Worm (Caenorhabditis elegans) whole organism, young adult: ENCODE measurements around the gene ulp-4.
A peak's percentile ranks its signal among the peaks of the same experiment; 100 is the strongest.

Source experiments
- B0019.2 ChIP-seq: fragments of 200-800 bp; sonication (Bioruptor generic); conservative IDR thresholded peaks from 2 replicates; pipeline ENCODE4 v1.3.6; 2022; ENCODE audit warnings: missing genetic modification reagents, missing genetic modification characterization, missing compliant biosample characterization
- C06A6.2 ChIP-seq: fragments of 200-800 bp; sonication (Bioruptor generic); conservative IDR thresholded peaks from 2 replicates; pipeline ENCODE4 v1.3.6; 2022; ENCODE audit warnings: missing genetic modification characterization, missing compliant biosample characterization
- D2030.7 ChIP-seq: fragments of 200-800 bp; sonication (Bioruptor generic); IDR thresholded peaks from 2 replicates; pipeline ENCODE4 v1.3.6; 2022; ENCODE audit warnings: missing genetic modification reagents, missing genetic modification characterization, missing compliant biosample characterization
- F33H1.4 ChIP-seq: fragments of 200-800 bp; sonication (Bioruptor generic); IDR thresholded peaks from 2 replicates; pipeline ENCODE4 v1.3.6; 2022; ENCODE audit warnings: missing genetic modification reagents, missing genetic modification characterization, missing compliant biosample characterization
- F37B4.10 ChIP-seq: fragments of 200-800 bp; sonication (Bioruptor generic); IDR thresholded peaks from 2 replicates; pipeline ENCODE4 v1.3.6; 2022; ENCODE audit warnings: missing genetic modification characterization, missing compliant biosample characterization
- F39B2.1 ChIP-seq: fragments of 200-800 bp; sonication (Bioruptor generic); IDR thresholded peaks from 2 replicates; pipeline ENCODE4 v1.3.6; 2022; ENCODE audit warnings: missing genetic modification reagents, missing genetic modification characterization, missing compliant biosample characterization
- F52B5.7 ChIP-seq: sonication (generic microtip); optimal IDR thresholded peaks from 2 replicates; lab custom pipeline; 2016; ENCODE audit warnings: mild to moderate bottlenecking, missing genetic modification characterization, missing compliant biosample characterization
- F57A8.1 ChIP-seq: fragments of 200-800 bp; sonication (Bioruptor generic); optimal IDR thresholded peaks from 2 replicates; lab custom pipeline; 2018; ENCODE audit warnings: mild to moderate bottlenecking, missing genetic modification characterization, moderate library complexity, missing compliant biosample characterization
- T26A5.8 ChIP-seq: sonication (generic microtip); optimal IDR thresholded peaks from 2 replicates; lab custom pipeline; 2016; ENCODE audit warnings: missing genetic modification characterization, missing compliant biosample characterization
- Y56A3A.18 ChIP-seq: fragments of 200-800 bp; sonication (Bioruptor generic); IDR thresholded peaks from 2 replicates; pipeline ENCODE4 v1.3.6; 2022; ENCODE audit warnings: missing genetic modification reagents, missing genetic modification characterization, missing compliant biosample characterization
- athp-1 ChIP-seq: sonication (generic microtip); optimal IDR thresholded peaks from 2 replicates; lab custom pipeline; 2017; ENCODE audit warnings: mild to moderate bottlenecking, missing genetic modification characterization, missing compliant biosample characterization
- attf-5 ChIP-seq: fragments of 200-800 bp; sonication (Bioruptor generic); optimal IDR thresholded peaks from 2 replicates; lab custom pipeline; 2018; ENCODE audit warnings: mild to moderate bottlenecking, missing genetic modification characterization, missing compliant biosample characterization
- cebp-1 ChIP-seq, 2 experiments: fragments of 200-800 bp in 1 of 2; sonication (Bioruptor generic) in 1 of 2; sonication (generic microtip) in 1 of 2; IDR thresholded peaks in 1 of 2; optimal IDR thresholded peaks in 1 of 2; 2 replicates each; pipeline versions ENCODE4 v1.3.6 to Lab custom; 2017 to 2022; ENCODE audit warnings: missing compliant biosample characterization in 2 of 2, missing genetic modification characterization in 2 of 2, mild to moderate bottlenecking in 1 of 2, missing genetic modification reagents in 1 of 2, moderate library complexity in 1 of 2
- ceh-100 ChIP-seq: fragments of 200-800 bp; sonication (Bioruptor generic); IDR thresholded peaks from 2 replicates; pipeline ENCODE4 v1.3.6; 2022; ENCODE audit warnings: missing genetic modification reagents, missing genetic modification characterization, missing compliant biosample characterization
- dpl-1 ChIP-seq: fragments of 150-350 bp; optimal IDR thresholded peaks from 2 replicates; lab custom pipeline; 2014; ENCODE audit warnings: missing biosample characterization, missing genetic modification reagents, missing genetic modification characterization
- ekl-4 ChIP-seq: fragments of 200-800 bp; sonication (Bioruptor generic); IDR thresholded peaks from 2 replicates; pipeline ENCODE4 v1.3.6; 2022; ENCODE audit warnings: missing genetic modification reagents, missing genetic modification characterization, missing compliant biosample characterization
- ets-4 ChIP-seq: fragments of 200-800 bp; sonication (Bioruptor generic); optimal IDR thresholded peaks from 2 replicates; lab custom pipeline; 2018; ENCODE audit warnings: mild to moderate bottlenecking, missing genetic modification characterization, missing compliant biosample characterization
- hlh-12 ChIP-seq: sonication (generic microtip); optimal IDR thresholded peaks from 2 replicates; lab custom pipeline; 2016; ENCODE audit warnings: missing genetic modification characterization, missing compliant biosample characterization
- hrde-1 ChIP-seq: sonication (generic microtip); optimal IDR thresholded peaks from 2 replicates; lab custom pipeline; 2016; ENCODE audit warnings: missing genetic modification characterization, mild to moderate bottlenecking, missing compliant biosample characterization, moderate library complexity, missing genotype, missing genetic modification reagents, borderline replicate concordance
- let-526 ChIP-seq: fragments of 200-800 bp; sonication (Bioruptor generic); IDR thresholded peaks from 2 replicates; pipeline ENCODE4 v1.3.6; 2022; ENCODE audit warnings: missing genetic modification reagents, missing genetic modification characterization, missing compliant biosample characterization
- lin-35 ChIP-seq, 3 experiments: fragments of 150-350 bp in 2 of 3; sonication (generic microtip) in 1 of 3; optimal IDR thresholded peaks; 2 replicates each; lab custom pipeline; 2014 to 2018; ENCODE audit warnings: missing biosample characterization in 3 of 3, missing genetic modification characterization in 3 of 3, missing genetic modification reagents in 3 of 3
- lin-54 ChIP-seq: fragments of 200-800 bp; sonication (Bioruptor generic); optimal IDR thresholded peaks from 2 replicates; lab custom pipeline; 2018; ENCODE audit warnings: mild to moderate bottlenecking, missing genetic modification characterization, missing compliant biosample characterization
- lsl-1 ChIP-seq: fragments of 200-800 bp; sonication (Bioruptor generic); optimal IDR thresholded peaks from 2 replicates; lab custom pipeline; 2018; ENCODE audit warnings: mild to moderate bottlenecking, missing genetic modification characterization, moderate library complexity, missing compliant biosample characterization
- lsy-27 ChIP-seq: sonication (generic microtip); optimal IDR thresholded peaks from 2 replicates; lab custom pipeline; 2017; ENCODE audit warnings: missing genetic modification characterization, mild to moderate bottlenecking, missing compliant biosample characterization, antibody characterized with exemption, missing genotype, borderline replicate concordance; ENCODE audit not compliant: insufficient read depth
- mes-4 ChIP-seq: sonication (generic microtip); optimal IDR thresholded peaks from 2 replicates; lab custom pipeline; 2016; ENCODE audit warnings: missing genotype, missing genetic modification characterization, missing compliant biosample characterization
- nfya-1 ChIP-seq: sonication (generic microtip); optimal IDR thresholded peaks from 2 replicates; lab custom pipeline; 2017; ENCODE audit warnings: antibody characterized with exemption, missing compliant biosample characterization, missing genetic modification characterization, borderline replicate concordance; ENCODE audit not compliant: insufficient read depth
- nfya-2 ChIP-seq: fragments of 200-800 bp; sonication (Bioruptor generic); IDR thresholded peaks from 2 replicates; pipeline ENCODE4 v1.3.6; 2022; ENCODE audit warnings: missing genetic modification reagents, missing genetic modification characterization, missing compliant biosample characterization
- nfyb-1 ChIP-seq: fragments of 200-800 bp; sonication (Bioruptor generic); IDR thresholded peaks from 2 replicates; pipeline ENCODE4 v1.3.6; 2022; ENCODE audit warnings: missing genetic modification reagents, missing genetic modification characterization, missing compliant biosample characterization
- pbrm-1 ChIP-seq: fragments of 200-800 bp; sonication (Bioruptor generic); IDR thresholded peaks from 2 replicates; pipeline ENCODE4 v1.3.6; 2022; ENCODE audit warnings: missing genetic modification reagents, missing genetic modification characterization, missing compliant biosample characterization
- pha-4 ChIP-seq: fragments of 150-350 bp; sonication (generic microtip); optimal IDR thresholded peaks from 2 replicates; lab custom pipeline; 2014; ENCODE audit warnings: missing biosample characterization, missing genetic modification reagents, missing genetic modification characterization
- repo-1 ChIP-seq: sonication (generic microtip); optimal IDR thresholded peaks from 2 replicates; lab custom pipeline; 2017; ENCODE audit warnings: mild to moderate bottlenecking, missing genetic modification characterization, missing compliant biosample characterization
- snpc-4 ChIP-seq, 5 experiments: fragments of 150-350 bp in 1 of 5; sonication (generic microtip) in 4 of 5; optimal IDR thresholded peaks; 2 replicates each; lab custom pipeline; 2014 to 2018; ENCODE audit warnings: missing genetic modification characterization in 5 of 5, missing biosample characterization in 3 of 5, antibody characterized with exemption in 2 of 5, mild to moderate bottlenecking in 2 of 5, missing compliant biosample characterization in 2 of 5, missing genotype in 2 of 5, moderate library complexity in 2 of 5, missing genetic modification reagents in 1 of 5
- somi-1 ChIP-seq: fragments of 200-800 bp; sonication (Bioruptor generic); optimal IDR thresholded peaks from 2 replicates; lab custom pipeline; 2018; ENCODE audit warnings: mild to moderate bottlenecking, missing genetic modification characterization, missing compliant biosample characterization

ulp-4 gene

DNA sequence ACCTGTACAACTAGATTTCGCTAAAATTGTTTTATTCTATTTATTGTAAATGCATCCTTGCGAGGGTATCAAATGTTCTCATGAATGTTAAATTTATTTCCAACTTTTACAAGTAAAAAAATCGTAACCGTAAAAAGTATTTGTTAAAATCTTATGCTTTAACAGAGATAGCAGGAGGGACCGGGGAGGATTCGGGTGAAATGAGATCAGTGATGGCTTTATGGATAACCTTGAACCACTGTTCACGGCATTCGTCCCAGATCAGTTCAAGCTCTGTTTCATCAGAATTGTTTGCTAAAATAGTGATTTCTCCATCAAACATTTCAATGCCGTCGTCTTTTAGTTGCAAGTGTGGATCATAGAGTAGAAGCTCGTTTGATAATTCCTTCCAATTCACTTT, 11.4 kb downstream of the ulp-4 start (continued):
- TF ChIP-seq hlh-12 (tag; lab: Kevin White, UChicago) (no peak), hrde-1 (tag; lab: Kevin White, UChicago) (peak; percentile 16), repo-1 (peak; percentile 15), B0019.2 (GFP tag; lab: Robert Waterston, UW) (0 out of 2 replicates have a peak, but pooled peaks have one; percentile 7), nfya-2 (GFP tag; lab: Robert Waterston, UW) (peak; percentile 73; the same call in 1 of the 2 replicates), Y56A3A.18 (no peak), ekl-4 (GFP tag; lab: Robert Waterston, UW) (0 out of 2 replicates have a peak, but pooled peaks have one; percentile 29), F57A8.1 (GFP tag; lab: Kevin White, UChicago) (no peak), ceh-100 (GFP tag; lab: Robert Waterston, UW) (0 out of 2 replicates have a peak, but pooled peaks have one; percentile 14), nfyb-1 (GFP tag; lab: Robert Waterston, UW) (peak; percentile 57; the same call in 1 of the 2 replicates), F52B5.7 (tag; lab: Kevin White, UChicago) (peak; percentile 7), pbrm-1 (GFP tag; lab: Robert Waterston, UW) (0 out of 2 replicates have a peak, but pooled peaks have one; percentile 37), D2030.7 (GFP tag; lab: Robert Waterston, UW) (0 out of 2 replicates have a peak, but pooled peaks have one; percentile 28), somi-1 (GFP tag; lab: Kevin White, UChicago) (no peak), cebp-1 (GFP tag; IDR thresholded peaks at IDR 0.05; lab: Robert Waterston, UW) (no peak), cebp-1 (tag; optimal IDR thresholded peaks at IDR 0.05; lab: Kevin White, UChicago) (peak; percentile 41), ets-4 (GFP tag; lab: Kevin White, UChicago) (no peak)

DNA sequence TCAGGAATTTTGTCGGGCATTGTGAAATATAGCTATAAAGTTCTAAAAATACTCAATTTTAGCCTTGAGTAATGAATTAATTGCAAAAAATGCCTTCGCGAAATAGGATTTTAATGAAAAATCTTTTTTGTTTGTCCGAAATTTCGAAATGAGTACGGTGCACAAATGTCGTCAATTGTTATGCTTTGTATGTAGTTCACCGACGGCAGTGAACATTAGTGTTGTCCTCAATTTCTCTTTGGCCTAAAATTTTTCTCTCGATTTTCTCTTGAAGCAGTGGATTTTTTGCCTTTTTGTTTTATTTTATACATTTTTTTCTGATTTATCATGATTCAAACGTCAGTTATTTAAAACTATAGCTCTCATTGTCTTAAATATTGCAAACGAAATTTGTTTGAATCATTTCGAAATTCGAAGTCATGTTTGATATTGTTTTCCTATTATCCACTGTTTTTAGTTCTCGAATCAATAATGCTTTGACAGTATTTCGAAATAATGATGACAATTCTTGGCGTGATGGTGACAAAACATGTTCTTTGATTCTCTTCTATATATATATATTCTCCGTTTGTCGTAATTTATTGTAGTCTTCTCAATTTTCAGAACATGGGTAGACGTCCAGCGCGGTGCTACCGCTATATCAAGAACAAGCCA, 13.6 kb downstream of the ulp-4 start, which contains the start of the genes ints-11 and rpl-10:
Gene ints-11 (minus strand): TSS at position 201 of the 654 bp plus-strand sequence.
Gene rpl-10 (plus strand): TSS at position 604 of the 654 bp plus-strand sequence.
- no peak for TF ChIP-seq snpc-4 (GFP tag; optimal IDR thresholded peaks at IDR 0.05; lab: Kevin White, UChicago)
- TF ChIP-seq snpc-4 (tag; optimal IDR thresholded peaks at IDR 0.05; lab: Kevin White, UChicago), result peak in 1 of 4 experiments; percentile 47
- peak; percentile 30 for TF ChIP-seq pha-4 (tag; lab: Kevin White, UChicago)
- no peak for TF ChIP-seq nfya-1 (tag; lab: Kevin White, UChicago)
- no peak for TF ChIP-seq dpl-1 (GFP tag; lab: Kevin White, UChicago)
- peak; percentile 15 for TF ChIP-seq lsl-1 (GFP tag; lab: Kevin White, UChicago)
- no peak for TF ChIP-seq T26A5.8 (tag; lab: Kevin White, UChicago)
- TF ChIP-seq lin-54 (GFP tag; lab: Kevin White, UChicago), result no peak
- no peak for TF ChIP-seq F37B4.10 (GFP tag; lab: Robert Waterston, UW)
- no peak for TF ChIP-seq F39B2.1 (GFP tag; lab: Robert Waterston, UW)
- no peak for TF ChIP-seq C06A6.2 (GFP tag; lab: Robert Waterston, UW)
- no peak for TF ChIP-seq mes-4
- TF ChIP-seq let-526 (GFP tag; lab: Robert Waterston, UW), result no peak
- TF ChIP-seq B0019.2 (GFP tag; lab: Robert Waterston, UW), result no peak
- peak; percentile 67 for TF ChIP-seq F33H1.4 (GFP tag; lab: Robert Waterston, UW)
- no peak for TF ChIP-seq athp-1 (tag; lab: Kevin White, UChicago)
- no peak for TF ChIP-seq cebp-1 (GFP tag; IDR thresholded peaks at IDR 0.05; lab: Robert Waterston, UW)
- peak; percentile 55 for TF ChIP-seq cebp-1 (tag; optimal IDR thresholded peaks at IDR 0.05; lab: Kevin White, UChicago)
- TF ChIP-seq attf-5 (GFP tag; lab: Kevin White, UChicago), result peak; percentile 29
- TF ChIP-seq lin-35 (GFP tag; optimal IDR thresholded peaks at IDR 0.05; lab: Kevin White, UChicago), result peak in 1 of 3 experiments; percentile 18
- TF ChIP-seq lsy-27 (tag; lab: Kevin White, UChicago), result no peak
